Fruit fly (Drosophila melanogaster): Measurements from ENCODE around the gene CG6118.

Gene CG6118

dm6 chr3R:15414936-15415601 lies 19.5 kb downstream of the CG6118 start:
- TF ChIP-seq Ets65A (GFP tag) (peak; percentile 73), Hr39 (optimal IDR thresholded peaks at IDR 0.05) (peak; percentile 36), CG17361 (GFP tag; IDR thresholded peaks at IDR 0.05) (no peak), ap (GFP tag; IDR thresholded peaks at IDR 0.05) (no peak), vnd (GFP tag; IDR thresholded peaks at IDR 0.05; ENCODE audit: partially characterized antibody) (no peak), prd (optimal IDR thresholded peaks at IDR 0.05) (no peak), prd (GFP tag; IDR thresholded peaks at IDR 0.05) (no peak), Med (GFP tag) (peak; percentile 77), sr (GFP tag; IDR thresholded peaks at IDR 0.05) (peak; percentile 77), jumu (GFP tag; optimal IDR thresholded peaks at IDR 0.05) (no peak), CG17802 (tag; optimal IDR thresholded peaks at IDR 0.05) (no peak), CG13624 (GFP tag; optimal IDR thresholded peaks at IDR 0.05) (no peak)

dm6 chr3R:15410689-15411587 lies 23.6 kb downstream of the CG6118 start:
- TF ChIP-seq Nf-YA (GFP tag; IDR thresholded peaks at IDR 0.05) (no peak), CG13296 (GFP tag; optimal IDR thresholded peaks at IDR 0.05) (no peak), Ets65A (GFP tag) (peak; percentile 19), CG12942 (GFP tag; optimal IDR thresholded peaks at IDR 0.05) (no peak), ci (GFP tag; IDR thresholded peaks at IDR 0.05) (0 out of 3 replicates have a peak, but pooled peaks have one; percentile 11), pfk (GFP tag; optimal IDR thresholded peaks at IDR 0.05) (no peak), CG1792 (GFP tag; optimal IDR thresholded peaks at IDR 0.05) (no peak), nerfin-1 (tag; optimal IDR thresholded peaks at IDR 0.05) (peak; percentile 4), sens (GFP tag) (peak; percentile 10), crol (GFP tag; IDR thresholded peaks at IDR 0.05) (peak; percentile 73), vvl (GFP tag; IDR thresholded peaks at IDR 0.05) (peak; percentile 40; the same call in 1 of the 2 replicates), zfh1 (GFP tag; IDR thresholded peaks at IDR 0.05) (0 out of 3 replicates have a peak, but pooled peaks have one; percentile 4), Med (GFP tag) (peak; percentile 50), slou (GFP tag; optimal IDR thresholded peaks at IDR 0.05) (no peak), ewg (GFP tag; optimal IDR thresholded peaks at IDR 0.05) (peak; percentile 6), Hey (tag; optimal IDR thresholded peaks at IDR 0.05) (peak; percentile 71), CG6791 (GFP tag; IDR thresholded peaks at IDR 0.05; ENCODE audit: partially characterized antibody) (0 out of 3 replicates have a peak, but pooled peaks have one; percentile 13), Drgx (GFP tag; IDR thresholded peaks at IDR 0.05) (peak; percentile 48; the same call in 1 of the 2 replicates), CG18619 (GFP tag; optimal IDR thresholded peaks at IDR 0.05) (no peak), chinmo (GFP tag; IDR thresholded peaks at IDR 0.05; ENCODE audit: partially characterized antibody) (0 out of 4 replicates have a peak, but pooled peaks have one; percentile 27), Bgb (GFP tag; IDR thresholded peaks at IDR 0.05; ENCODE audit: partially characterized antibody) (no peak)

dm6 chr3R:15409772-15410688 lies 24.5 kb downstream of the CG6118 start:
- TF ChIP-seq CG2712 (tag; optimal IDR thresholded peaks at IDR 0.05) (peak; percentile 16), ac (GFP tag; optimal IDR thresholded peaks at IDR 0.05) (no peak), CG18262 (tag; optimal IDR thresholded peaks at IDR 0.05) (peak; percentile 14), CG11504 (tag; optimal IDR thresholded peaks at IDR 0.05) (peak; percentile 38), Hmr (GFP tag; optimal IDR thresholded peaks at IDR 0.05) (no peak), CG4854 (GFP tag; optimal IDR thresholded peaks at IDR 0.05) (no peak), Hsf (GFP tag; optimal IDR thresholded peaks at IDR 0.05) (no peak), CG6654 (GFP tag; optimal IDR thresholded peaks at IDR 0.05) (no peak), CG18011 (GFP tag; optimal IDR thresholded peaks at IDR 0.05) (no peak), CG1603 (tag; optimal IDR thresholded peaks at IDR 0.05) (peak; percentile 28), CG8388 (GFP tag; optimal IDR thresholded peaks at IDR 0.05) (peak; percentile 98), CG11093 (GFP tag; IDR thresholded peaks at IDR 0.05) (0 out of 3 replicates have a peak, but pooled peaks have one; percentile 30), Meics (GFP tag; optimal IDR thresholded peaks at IDR 0.05) (peak; percentile 14), Awh (GFP tag; IDR thresholded peaks at IDR 0.05) (0 out of 2 replicates have a peak, but pooled peaks have one; percentile 26)

All from whole organism, embryonic.